Fruit fly (Drosophila melanogaster) whole organism, embryonic: Measurements from ENCODE around the gene Ir94a.

Source experiments
- Abd-B ChIP-seq: fragments of 200-800 bp; sonication (Bioruptor generic); optimal IDR thresholded peaks from 2 replicates; lab custom pipeline; 2018; ENCODE audit warnings: missing biosample characterization, mild to moderate bottlenecking, missing genetic modification characterization, moderate library complexity
- CG1024 ChIP-seq: fragments of 200-800 bp; sonication (Bioruptor generic); IDR thresholded peaks from 2 replicates; pipeline ENCODE4 v1.3.6; 2022; ENCODE audit warnings: missing biosample characterization, missing genetic modification characterization
- CG12104 ChIP-seq: fragments of 200-800 bp; sonication (Bioruptor generic); optimal IDR thresholded peaks from 3 replicates; lab custom pipeline; 2016; ENCODE audit warnings: missing biosample characterization, missing genetic modification characterization
- Doc3 ChIP-seq: fragments of 200-800 bp; sonication (Bioruptor generic); IDR thresholded peaks from 3 replicates; pipeline ENCODE4 v1.3.6; 2022; ENCODE audit warnings: missing biosample characterization, missing genetic modification characterization; ENCODE audit not compliant: partially characterized antibody

dm6 chr3R:22163258-22163805 lies 50.1 kb downstream of the Ir94a start:
- TF ChIP-seq Doc3 (GFP tag; lab: Robert Waterston, UW) = no peak
- no peak for TF ChIP-seq CG1024
- TF ChIP-seq Abd-B (GFP tag; lab: Kevin White, UChicago) = no peak
- TF ChIP-seq CG12104 (GFP tag; lab: Kevin White, UChicago) = no peak
